Fruit fly (Drosophila melanogaster) whole organism, embryonic: Measurements from ENCODE around the gene CG1703.
A peak's percentile ranks its signal among the peaks of the same experiment; 100 is the strongest.

Experiments used
- Bteb2 ChIP-seq: fragments of 200-800 bp; sonication (Bioruptor generic); optimal IDR thresholded peaks from 2 replicates; lab custom pipeline; 2016; ENCODE audit warnings: missing biosample characterization, missing genetic modification characterization
- CG10565 ChIP-seq: fragments of 200-800 bp; sonication (Bioruptor generic); optimal IDR thresholded peaks from 3 replicates; lab custom pipeline; 2016; ENCODE audit warnings: missing biosample characterization, mild to moderate bottlenecking, missing genetic modification characterization
- CG11695 ChIP-seq: fragments of 200-800 bp; sonication (Bioruptor generic); IDR thresholded peaks from 3 replicates; pipeline ENCODE4 v1.3.6; 2022; ENCODE audit warnings: missing biosample characterization, missing genetic modification characterization
- CG12071 ChIP-seq: fragments of 200-800 bp; sonication (Bioruptor generic); optimal IDR thresholded peaks from 3 replicates; lab custom pipeline; 2018; ENCODE audit warnings: missing biosample characterization, mild to moderate bottlenecking, missing genetic modification characterization
- CG13296 ChIP-seq: fragments of 200-800 bp; sonication (Bioruptor generic); optimal IDR thresholded peaks from 3 replicates; lab custom pipeline; 2018; ENCODE audit warnings: missing biosample characterization, mild to moderate bottlenecking, missing genetic modification characterization
- CG14965 ChIP-seq: fragments of 200-800 bp; sonication (Bioruptor generic); optimal IDR thresholded peaks from 2 replicates; lab custom pipeline; 2016; ENCODE audit warnings: missing biosample characterization, missing genetic modification characterization, borderline replicate concordance
- CG16779 ChIP-seq: fragments of 200-800 bp; sonication (Bioruptor generic); IDR thresholded peaks from 2 replicates; pipeline ENCODE4 v1.3.6; 2022; ENCODE audit warnings: missing biosample characterization, missing genetic modification characterization
- CG16813 ChIP-seq: fragments of 200-800 bp; sonication (Bioruptor generic); IDR thresholded peaks from 3 replicates; pipeline ENCODE4 v1.3.6; 2022; ENCODE audit warnings: missing biosample characterization, missing genetic modification characterization; ENCODE audit not compliant: partially characterized antibody
- CG32767 ChIP-seq: fragments of 200-800 bp; sonication (Bioruptor generic); IDR thresholded peaks from 2 replicates; pipeline ENCODE4 v1.3.6; 2022; ENCODE audit warnings: missing biosample characterization, missing genetic modification characterization
- CG4730 ChIP-seq: fragments of 200-800 bp; sonication (Bioruptor generic); IDR thresholded peaks from 2 replicates; pipeline ENCODE4 v1.3.6; 2022; ENCODE audit warnings: missing biosample characterization, missing genetic modification characterization
- CG5180 ChIP-seq: fragments of 200-800 bp; sonication (Bioruptor generic); optimal IDR thresholded peaks from 3 replicates; lab custom pipeline; 2017; ENCODE audit warnings: missing biosample characterization, missing genetic modification characterization, mild to moderate bottlenecking, moderate library complexity, missing genetic modification reagents
- CG6791 ChIP-seq: fragments of 200-800 bp; sonication (Bioruptor generic); IDR thresholded peaks from 3 replicates; pipeline ENCODE4 v1.3.6; 2022; ENCODE audit warnings: missing biosample characterization, missing genetic modification characterization; ENCODE audit not compliant: partially characterized antibody
- CG9727 ChIP-seq: fragments of 200-800 bp; sonication (Bioruptor generic); optimal IDR thresholded peaks from 3 replicates; lab custom pipeline; 2017; ENCODE audit warnings: missing biosample characterization, mild to moderate bottlenecking, missing genetic modification characterization
- CG9817 ChIP-seq: fragments of 200-800 bp; sonication (Bioruptor generic); optimal IDR thresholded peaks from 2 replicates; lab custom pipeline; 2018; ENCODE audit warnings: missing biosample characterization, mild to moderate bottlenecking, missing genetic modification characterization, moderate library complexity
- CrebB ChIP-seq: fragments of 200-800 bp; sonication (Bioruptor generic); optimal IDR thresholded peaks from 3 replicates; lab custom pipeline; 2018; ENCODE audit warnings: missing biosample characterization, mild to moderate bottlenecking, missing genetic modification characterization
- D19B ChIP-seq: fragments of 200-800 bp; sonication (Bioruptor generic); optimal IDR thresholded peaks from 2 replicates; lab custom pipeline; 2017; ENCODE audit warnings: missing biosample characterization, mild to moderate bottlenecking, missing genetic modification characterization
- Dip2 ChIP-seq: fragments of 200-800 bp; sonication (Bioruptor generic); IDR thresholded peaks from 2 replicates; pipeline ENCODE4 v1.3.6; 2022; ENCODE audit warnings: missing biosample characterization, missing genetic modification characterization
- Dref ChIP-seq: fragments of 200-800 bp; sonication (Bioruptor generic); IDR thresholded peaks from 2 replicates; pipeline ENCODE4 v1.3.6; 2022; ENCODE audit warnings: missing biosample characterization, missing genetic modification characterization
- Ets65A ChIP-seq: fragments of 200-800 bp; sonication (Bioruptor generic); peaks from one replicate; lab custom pipeline; 2016; ENCODE audit warnings: missing biosample characterization, missing genetic modification characterization
- Jarid2 ChIP-seq: fragments of 200-800 bp; sonication (Bioruptor generic); optimal IDR thresholded peaks from 3 replicates; lab custom pipeline; 2017; ENCODE audit warnings: mild to moderate bottlenecking, missing biosample characterization, missing genetic modification reagents, missing genetic modification characterization
- Lim3 ChIP-seq: fragments of 200-800 bp; sonication (Bioruptor generic); IDR thresholded peaks from 2 replicates; pipeline ENCODE4 v1.3.6; 2022; ENCODE audit warnings: missing biosample characterization, missing genetic modification characterization
- NC2β ChIP-seq: fragments of 200-800 bp; sonication (Bioruptor generic); optimal IDR thresholded peaks from 2 replicates; lab custom pipeline; 2016; ENCODE audit warnings: missing biosample characterization, missing genetic modification characterization
- NFAT ChIP-seq: fragments of 200-800 bp; sonication (Bioruptor generic); IDR thresholded peaks from 2 replicates; pipeline ENCODE4 v1.3.6; 2022; ENCODE audit warnings: missing biosample characterization, missing genetic modification characterization
- Nf-YB ChIP-seq: fragments of 200-800 bp; sonication (Bioruptor generic); optimal IDR thresholded peaks from 3 replicates; lab custom pipeline; 2019; ENCODE audit warnings: missing biosample characterization, mild to moderate bottlenecking, missing genetic modification characterization, moderate library complexity
- Xrp1 ChIP-seq: fragments of 200-800 bp; sonication (Bioruptor generic); IDR thresholded peaks from 2 replicates; pipeline ENCODE4 v1.3.6; 2022; ENCODE audit warnings: missing biosample characterization, missing genetic modification characterization
- YL-1 ChIP-seq: fragments of 200-800 bp; sonication (Bioruptor generic); optimal IDR thresholded peaks from 3 replicates; lab custom pipeline; 2017; ENCODE audit warnings: missing biosample characterization, mild to moderate bottlenecking, missing genetic modification characterization
- abd-A ChIP-seq: fragments of 200-800 bp; sonication (Bioruptor generic); optimal IDR thresholded peaks from 3 replicates; lab custom pipeline; 2019; ENCODE audit warnings: missing biosample characterization, mild to moderate bottlenecking, missing genetic modification characterization, moderate library complexity
- cad ChIP-seq: fragments of >200 bp; optimal IDR thresholded peaks from 2 replicates; lab custom pipeline; 2017; ENCODE audit warnings: missing biosample characterization, missing genetic modification characterization
- chinmo ChIP-seq: fragments of 200-800 bp; sonication (Bioruptor generic); IDR thresholded peaks from 4 replicates; pipeline ENCODE4 v1.3.6; 2022; ENCODE audit warnings: missing biosample characterization, missing genetic modification characterization; ENCODE audit not compliant: partially characterized antibody
- dpn ChIP-seq, 2 experiments: fragments of 200-800 bp; sonication (Bioruptor generic); optimal IDR thresholded peaks; 3 replicates each; lab custom pipeline; 2016; ENCODE audit warnings: missing biosample characterization in 2 of 2, missing genetic modification characterization in 2 of 2
- eyg ChIP-seq: fragments of 200-800 bp; sonication (Bioruptor generic); optimal IDR thresholded peaks from 3 replicates; lab custom pipeline; 2016; ENCODE audit warnings: missing biosample characterization, missing genetic modification characterization
- gcm ChIP-seq: fragments of 200-800 bp; sonication (Bioruptor generic); optimal IDR thresholded peaks from 2 replicates; lab custom pipeline; 2019; ENCODE audit warnings: missing biosample characterization, mild to moderate bottlenecking, missing genetic modification characterization, moderate library complexity
- grn ChIP-seq: fragments of 200-800 bp; sonication (Bioruptor generic); optimal IDR thresholded peaks from 3 replicates; lab custom pipeline; 2017; ENCODE audit warnings: missing biosample characterization, missing genetic modification characterization
- kay ChIP-seq: fragments of 200-800 bp; sonication (Bioruptor generic); optimal IDR thresholded peaks from 2 replicates; lab custom pipeline; 2016; ENCODE audit warnings: missing biosample characterization, missing genetic modification characterization
- kni ChIP-seq: fragments of 200-800 bp; sonication (Bioruptor generic); optimal IDR thresholded peaks from 3 replicates; lab custom pipeline; 2017; ENCODE audit warnings: mild to moderate bottlenecking, missing biosample characterization, missing genetic modification reagents, missing genetic modification characterization
- lab ChIP-seq: fragments of 200-800 bp; sonication (Bioruptor generic); optimal IDR thresholded peaks from 3 replicates; lab custom pipeline; 2017; ENCODE audit warnings: missing biosample characterization, missing genetic modification characterization, mild to moderate bottlenecking, moderate library complexity, missing genetic modification reagents
- lmd ChIP-seq: fragments of 200-800 bp; sonication (Bioruptor generic); IDR thresholded peaks from 2 replicates; pipeline ENCODE4 v1.3.6; 2022; ENCODE audit warnings: missing biosample characterization, missing genetic modification characterization
- nau ChIP-seq: fragments of 200-800 bp; sonication (Bioruptor generic); optimal IDR thresholded peaks from 3 replicates; lab custom pipeline; 2017; ENCODE audit warnings: missing biosample characterization, mild to moderate bottlenecking, missing genetic modification characterization, missing genetic modification reagents
- nerfin-1 ChIP-seq: fragments of 200-800 bp; sonication (Bioruptor generic); optimal IDR thresholded peaks from 3 replicates; lab custom pipeline; 2019; ENCODE audit warnings: missing biosample characterization, mild to moderate bottlenecking, missing genetic modification characterization, moderate library complexity
- nerfin-2 ChIP-seq: fragments of 200-800 bp; sonication (Bioruptor generic); IDR thresholded peaks from 2 replicates; pipeline ENCODE4 v1.3.6; 2022; ENCODE audit warnings: missing biosample characterization, missing genetic modification characterization; ENCODE audit not compliant: partially characterized antibody
- nmo ChIP-seq: fragments of 200-800 bp; sonication (Bioruptor generic); optimal IDR thresholded peaks from 2 replicates; lab custom pipeline; 2018; ENCODE audit warnings: missing biosample characterization, mild to moderate bottlenecking, missing genetic modification characterization, moderate library complexity
- pho ChIP-seq: fragments of 200-800 bp; sonication (Bioruptor generic); optimal IDR thresholded peaks from 2 replicates; lab custom pipeline; 2016; ENCODE audit warnings: missing biosample characterization, missing genetic modification characterization
- pnt ChIP-seq: fragments of 200-800 bp; sonication (Bioruptor generic); optimal IDR thresholded peaks from 3 replicates; lab custom pipeline; 2016; ENCODE audit warnings: missing biosample characterization, missing genetic modification characterization
- prd ChIP-seq, 3 experiments: fragments of >200 bp in 2 of 3; fragments of 200-800 bp in 1 of 3; sonication (Bioruptor generic) in 1 of 3; optimal IDR thresholded peaks in 2 of 3; IDR thresholded peaks in 1 of 3; 2 replicates in 2 of 3; 3 replicates in 1 of 3; pipeline versions ENCODE4 v1.3.6 to Lab custom; 2017 to 2022; ENCODE audit warnings: missing biosample characterization in 1 of 3, missing genetic modification characterization in 1 of 3
- pum ChIP-seq: fragments of 200-800 bp; sonication (Bioruptor generic); optimal IDR thresholded peaks from 2 replicates; lab custom pipeline; 2016; ENCODE audit warnings: missing biosample characterization, missing genetic modification characterization
- ro ChIP-seq: fragments of 200-800 bp; sonication (Bioruptor generic); IDR thresholded peaks from 2 replicates; pipeline ENCODE4 v1.3.6; 2022; ENCODE audit warnings: missing biosample characterization, missing genetic modification characterization
- unpg ChIP-seq: fragments of 200-800 bp; sonication (Bioruptor generic); optimal IDR thresholded peaks from 3 replicates; lab custom pipeline; 2018; ENCODE audit warnings: missing biosample characterization, mild to moderate bottlenecking, missing genetic modification characterization, moderate library complexity
- vfl ChIP-seq: fragments of 200-800 bp; sonication (Bioruptor generic); optimal IDR thresholded peaks from 2 replicates; lab custom pipeline; 2016; ENCODE audit warnings: missing biosample characterization, missing genetic modification characterization
- wdn ChIP-seq: fragments of 200-800 bp; sonication (Bioruptor generic); IDR thresholded peaks from 2 replicates; pipeline ENCODE4 v1.3.6; 2022; ENCODE audit warnings: missing biosample characterization, missing genetic modification characterization
- wek ChIP-seq: fragments of 200-800 bp; sonication (Bioruptor generic); optimal IDR thresholded peaks from 3 replicates; lab custom pipeline; 2018; ENCODE audit warnings: missing biosample characterization, mild to moderate bottlenecking, missing genetic modification characterization, moderate library complexity
- z ChIP-seq: fragments of 200-800 bp; sonication (Bioruptor generic); IDR thresholded peaks from 3 replicates; pipeline ENCODE4 v1.3.6; 2022; ENCODE audit warnings: missing biosample characterization, missing genetic modification characterization

Gene CG1703

dm6 chrX:11660476-11660875 is 48.7 kb downstream of the CG1703 start (continued):
- TF ChIP-seq lmd: no peak
- TF ChIP-seq CG6791: no peak
- peak in 1 of 2 experiments; percentile 12 for TF ChIP-seq dpn (GFP tag; optimal IDR thresholded peaks at IDR 0.05; lab: Kevin White, UChicago)
- no peak for TF ChIP-seq NFAT (GFP tag; lab: Robert Waterston, UW)
- peak; percentile 34; the same call in 1 of the 2 replicates for TF ChIP-seq Xrp1 (GFP tag; lab: Robert Waterston, UW)
- TF ChIP-seq prd (optimal IDR thresholded peaks at IDR 0.05; lab: Kevin White, UChicago): no peak
- TF ChIP-seq prd (GFP tag; IDR thresholded peaks at IDR 0.05; lab: Robert Waterston, UW): no peak
- no peak for TF ChIP-seq pho
- peak; percentile 30 for TF ChIP-seq CrebB (tag; lab: Kevin White, UChicago)
- TF ChIP-seq CG16779 (GFP tag; lab: Robert Waterston, UW): no peak
- TF ChIP-seq chinmo (GFP tag; lab: Robert Waterston, UW): no peak
- no peak for TF ChIP-seq ro (GFP tag; lab: Robert Waterston, UW)
- TF ChIP-seq YL-1 (GFP tag; lab: Kevin White, UChicago): no peak
- TF ChIP-seq nerfin-1: peak; percentile 7
- TF ChIP-seq kay (GFP tag; lab: Kevin White, UChicago): no peak
- TF ChIP-seq CG32767 (GFP tag; lab: Robert Waterston, UW): no peak
- TF ChIP-seq wek (GFP tag; lab: Kevin White, UChicago): peak; percentile 69
- peak; percentile 51 for TF ChIP-seq unpg (GFP tag; lab: Kevin White, UChicago)
- peak; percentile 9 for TF ChIP-seq NC2β (GFP tag; lab: Kevin White, UChicago)
- TF ChIP-seq CG9727 (GFP tag; lab: Kevin White, UChicago): no peak
- TF ChIP-seq z (GFP tag; lab: Robert Waterston, UW): no peak
- TF ChIP-seq CG16813 (GFP tag; lab: Robert Waterston, UW): no peak
- no peak for TF ChIP-seq Dref
- peak; percentile 36 for TF ChIP-seq CG5180 (GFP tag; lab: Kevin White, UChicago)
- peak; percentile 14 for TF ChIP-seq eyg (GFP tag; lab: Kevin White, UChicago)
- peak; percentile 74 for TF ChIP-seq CG12071
- TF ChIP-seq D19B (GFP tag; lab: Kevin White, UChicago): no peak
- no peak for TF ChIP-seq pnt (GFP tag; lab: Kevin White, UChicago)
- peak; percentile 19 for TF ChIP-seq gcm (GFP tag; lab: Kevin White, UChicago)
- TF ChIP-seq Ets65A: peak; percentile 16
- no peak for TF ChIP-seq CG11695
- TF ChIP-seq CG13296 (GFP tag; lab: Kevin White, UChicago): peak; percentile 32
- no peak for TF ChIP-seq Jarid2 (GFP tag; lab: Kevin White, UChicago)
- TF ChIP-seq nau (GFP tag; lab: Kevin White, UChicago): peak; percentile 72
- TF ChIP-seq Nf-YB (GFP tag; lab: Kevin White, UChicago): no peak
- no peak for TF ChIP-seq CG10565 (GFP tag; lab: Kevin White, UChicago)
- TF ChIP-seq abd-A (tag; lab: Kevin White, UChicago): no peak
- no peak for TF ChIP-seq vfl
- no peak for TF ChIP-seq pum (GFP tag; lab: Kevin White, UChicago)
- TF ChIP-seq CG9817 (tag; lab: Kevin White, UChicago): no peak
- peak; percentile 72 for TF ChIP-seq lab (GFP tag; lab: Kevin White, UChicago)
- no peak for TF ChIP-seq nerfin-2 (GFP tag; lab: Robert Waterston, UW)
- no peak for TF ChIP-seq CG4730 (GFP tag; lab: Robert Waterston, UW)
- TF ChIP-seq grn (GFP tag; lab: Kevin White, UChicago): no peak
- no peak for TF ChIP-seq cad (GFP tag; lab: Kevin White, UChicago)
- TF ChIP-seq nmo: no peak
- no peak for TF ChIP-seq wdn (GFP tag; lab: Robert Waterston, UW)
- TF ChIP-seq Lim3: no peak
- TF ChIP-seq Dip2 (GFP tag; lab: Robert Waterston, UW): no peak
- no peak for TF ChIP-seq Bteb2 (GFP tag; lab: Kevin White, UChicago)
- no peak for TF ChIP-seq CG14965 (GFP tag; lab: Kevin White, UChicago)
- peak; percentile 63 for TF ChIP-seq kni (GFP tag; lab: Kevin White, UChicago)
